Worm (Caenorhabditis elegans) whole organism, L2 larva: ENCODE data around the gene C28A5.2.

Experiments used
- F13H6.1 ChIP-seq: sonication (generic microtip); optimal IDR thresholded peaks from 2 replicates; lab custom pipeline; 2016; ENCODE audit warnings: missing genetic modification characterization, missing compliant biosample characterization
- R02D3.7 ChIP-seq: fragments of 150-350 bp; optimal IDR thresholded peaks from 2 replicates; lab custom pipeline; 2014; ENCODE audit warnings: missing biosample characterization, missing genetic modification characterization
- crh-2 ChIP-seq: sonication (generic microtip); optimal IDR thresholded peaks from 2 replicates; lab custom pipeline; 2017; ENCODE audit warnings: missing biosample characterization, missing genetic modification characterization
- fos-1 ChIP-seq: fragments of 150-350 bp; optimal IDR thresholded peaks from 2 replicates; lab custom pipeline; 2014; ENCODE audit warnings: missing biosample characterization, missing genetic modification characterization
- lsy-2 ChIP-seq, 2 experiments: fragments of 150-350 bp in 1 of 2; sonication (generic microtip) in 1 of 2; optimal IDR thresholded peaks; 2 replicates each; lab custom pipeline; 2014 to 2017; ENCODE audit warnings: missing biosample characterization in 2 of 2, missing genetic modification characterization in 2 of 2
- nhr-237 ChIP-seq: fragments of 150-350 bp; optimal IDR thresholded peaks from 2 replicates; lab custom pipeline; 2014; ENCODE audit warnings: missing biosample characterization, missing genetic modification characterization
- snpc-4 ChIP-seq: fragments of 150-350 bp; optimal IDR thresholded peaks from 2 replicates; lab custom pipeline; 2014; ENCODE audit warnings: missing biosample characterization, missing genetic modification characterization
- unc-62 ChIP-seq: fragments of 150-350 bp; optimal IDR thresholded peaks from 2 replicates; lab custom pipeline; 2014; ENCODE audit warnings: missing biosample characterization, missing genetic modification reagents, missing genetic modification characterization
- zag-1 ChIP-seq: fragments of 150-350 bp; optimal IDR thresholded peaks from 2 replicates; lab custom pipeline; 2014; ENCODE audit warnings: missing biosample characterization, missing genetic modification characterization

DNA sequence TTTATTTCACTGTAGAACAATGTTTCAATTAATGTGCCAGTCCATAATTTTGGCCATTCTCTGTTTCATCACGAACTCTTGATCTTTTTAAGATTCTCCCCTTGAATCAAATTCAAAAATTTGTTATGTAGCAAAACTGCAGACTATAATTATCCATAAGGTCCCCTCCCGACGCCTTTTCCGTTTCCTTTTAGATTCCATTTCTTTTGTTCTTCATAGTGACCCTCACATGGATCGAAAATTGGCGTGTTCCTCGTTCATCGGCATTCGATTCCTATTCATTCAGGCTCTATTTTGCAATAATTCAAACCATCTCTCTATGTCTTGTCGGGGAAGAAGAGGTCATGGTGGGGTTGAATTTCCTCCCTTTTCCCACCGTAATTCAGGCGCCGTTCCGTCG lies 5.1 kb upstream of the C28A5.2 start:
- no peak for TF ChIP-seq snpc-4
- TF ChIP-seq fos-1 (tag; lab: Kevin White, UChicago) = no peak
- TF ChIP-seq F13H6.1 (tag; lab: Kevin White, UChicago) = no peak
- TF ChIP-seq nhr-237 (tag; lab: Kevin White, UChicago) = no peak
- no peak for TF ChIP-seq unc-62 (GFP tag; lab: Kevin White, UChicago)
- TF ChIP-seq R02D3.7 (tag; lab: Kevin White, UChicago) = no peak
- TF ChIP-seq crh-2 (tag; lab: Kevin White, UChicago) = no peak
- no peak for TF ChIP-seq lsy-2 (tag; optimal IDR thresholded peaks at IDR 0.05; lab: Kevin White, UChicago)
- TF ChIP-seq zag-1 (tag; lab: Kevin White, UChicago) = no peak
